Worm (Caenorhabditis elegans) whole organism, L2 larva: Measurements from ENCODE around the gene C33D9.13.
A peak's percentile ranks its signal among the peaks of the same experiment; 100 is the strongest.

Experiments used
- C34F6.9 ChIP-seq: fragments of 150-350 bp; optimal IDR thresholded peaks from 2 replicates; lab custom pipeline; 2014; ENCODE audit warnings: missing biosample characterization, missing genetic modification characterization
- F13H6.1 ChIP-seq: sonication (generic microtip); optimal IDR thresholded peaks from 2 replicates; lab custom pipeline; 2016; ENCODE audit warnings: missing genetic modification characterization, missing compliant biosample characterization
- R02D3.7 ChIP-seq: fragments of 150-350 bp; optimal IDR thresholded peaks from 2 replicates; lab custom pipeline; 2014; ENCODE audit warnings: missing biosample characterization, missing genetic modification characterization
- ZK546.5 ChIP-seq: sonication (generic microtip); optimal IDR thresholded peaks from 2 replicates; lab custom pipeline; 2017; ENCODE audit warnings: missing biosample characterization, missing genetic modification characterization
- aly-2 ChIP-seq: fragments of 150-350 bp; optimal IDR thresholded peaks from 2 replicates; lab custom pipeline; 2014; ENCODE audit warnings: missing biosample characterization, missing genetic modification characterization
- ama-1 ChIP-seq: fragments of 150-350 bp; optimal IDR thresholded peaks from 2 replicates; lab custom pipeline; 2018; ENCODE audit warnings: inconsistent platforms
- blmp-1 ChIP-seq: sonication (generic microtip); optimal IDR thresholded peaks from 2 replicates; lab custom pipeline; 2017; ENCODE audit warnings: missing genetic modification characterization, mild to moderate bottlenecking, missing compliant biosample characterization, antibody characterized with exemption, moderate library complexity; ENCODE audit not compliant: insufficient read depth
- ceh-82 ChIP-seq: fragments of 150-350 bp; optimal IDR thresholded peaks from 2 replicates; lab custom pipeline; 2014; ENCODE audit warnings: missing biosample characterization, missing genetic modification characterization
- crh-2 ChIP-seq: sonication (generic microtip); optimal IDR thresholded peaks from 2 replicates; lab custom pipeline; 2017; ENCODE audit warnings: missing biosample characterization, missing genetic modification characterization
- dmd-4 ChIP-seq: sonication (generic microtip); optimal IDR thresholded peaks from 2 replicates; lab custom pipeline; 2017; ENCODE audit warnings: missing biosample characterization, missing genetic modification characterization
- egl-27 ChIP-seq: sonication (generic microtip); optimal IDR thresholded peaks from 3 replicates; lab custom pipeline; 2017; ENCODE audit warnings: missing biosample characterization, missing genetic modification reagents, missing genetic modification characterization
- elt-1 ChIP-seq: fragments of 150-350 bp; optimal IDR thresholded peaks from 2 replicates; lab custom pipeline; 2014; ENCODE audit warnings: missing biosample characterization, missing genetic modification characterization
- elt-3 ChIP-seq: sonication (generic microtip); optimal IDR thresholded peaks from 2 replicates; lab custom pipeline; 2017; ENCODE audit warnings: missing biosample characterization, missing genetic modification characterization
- fos-1 ChIP-seq: fragments of 150-350 bp; optimal IDR thresholded peaks from 2 replicates; lab custom pipeline; 2014; ENCODE audit warnings: missing biosample characterization, missing genetic modification characterization
- gmeb-1 ChIP-seq: fragments of 150-350 bp; optimal IDR thresholded peaks from 2 replicates; lab custom pipeline; 2014; ENCODE audit warnings: missing biosample characterization, missing genetic modification characterization
- lin-11 ChIP-seq: fragments of 150-350 bp; sonication (generic microtip); optimal IDR thresholded peaks from 2 replicates; lab custom pipeline; 2014; ENCODE audit warnings: missing biosample characterization, missing genetic modification characterization, inconsistent platforms, mixed read lengths
- lin-13 ChIP-seq: fragments of 150-350 bp; optimal IDR thresholded peaks from 2 replicates; lab custom pipeline; 2014; ENCODE audit warnings: missing biosample characterization, missing genetic modification reagents, missing genetic modification characterization
- lin-39 ChIP-seq: fragments of 150-350 bp; optimal IDR thresholded peaks from 2 replicates; lab custom pipeline; 2014; ENCODE audit warnings: missing biosample characterization, missing genetic modification reagents, missing genetic modification characterization
- lsy-2 ChIP-seq, 2 experiments: fragments of 150-350 bp in 1 of 2; sonication (generic microtip) in 1 of 2; optimal IDR thresholded peaks; 2 replicates each; lab custom pipeline; 2014 to 2017; ENCODE audit warnings: missing biosample characterization in 2 of 2, missing genetic modification characterization in 2 of 2
- mab-5 ChIP-seq: fragments of 150-350 bp; optimal IDR thresholded peaks from 2 replicates; lab custom pipeline; 2014; ENCODE audit warnings: missing biosample characterization, missing genetic modification characterization
- mbf-1 ChIP-seq: sonication (generic microtip); optimal IDR thresholded peaks from 2 replicates; lab custom pipeline; 2017; ENCODE audit warnings: missing biosample characterization, missing genetic modification characterization
- mdl-1 ChIP-seq, 2 experiments: fragments of 150-350 bp in 1 of 2; sonication (generic microtip) in 1 of 2; optimal IDR thresholded peaks; 2 replicates each; lab custom pipeline; 2017; ENCODE audit warnings: missing biosample characterization in 2 of 2, missing genetic modification characterization in 2 of 2
- nhr-10 ChIP-seq: sonication (generic microtip); optimal IDR thresholded peaks from 2 replicates; lab custom pipeline; 2017; ENCODE audit warnings: missing biosample characterization, missing genetic modification characterization
- nhr-11 ChIP-seq: fragments of 150-350 bp; optimal IDR thresholded peaks from 2 replicates; lab custom pipeline; 2014; ENCODE audit warnings: missing biosample characterization, missing genetic modification characterization
- nhr-12 ChIP-seq: fragments of 150-350 bp; optimal IDR thresholded peaks from 2 replicates; lab custom pipeline; 2014; ENCODE audit warnings: missing biosample characterization, missing genetic modification characterization
- nhr-129 ChIP-seq: fragments of 150-350 bp; optimal IDR thresholded peaks from 2 replicates; lab custom pipeline; 2014; ENCODE audit warnings: missing biosample characterization, missing genetic modification characterization
- nhr-21 ChIP-seq: fragments of 150-350 bp; optimal IDR thresholded peaks from 2 replicates; lab custom pipeline; 2014; ENCODE audit warnings: missing biosample characterization, missing genetic modification characterization
- nhr-23 ChIP-seq: fragments of 150-350 bp; optimal IDR thresholded peaks from 2 replicates; lab custom pipeline; 2014; ENCODE audit warnings: missing biosample characterization, missing genetic modification reagents, missing genetic modification characterization
- nhr-237 ChIP-seq: fragments of 150-350 bp; optimal IDR thresholded peaks from 2 replicates; lab custom pipeline; 2014; ENCODE audit warnings: missing biosample characterization, missing genetic modification characterization
- nhr-25 ChIP-seq: fragments of 150-350 bp; sonication (generic microtip); optimal IDR thresholded peaks from 3 replicates; lab custom pipeline; 2014; ENCODE audit warnings: missing biosample characterization, missing genetic modification characterization
- nhr-6 ChIP-seq: fragments of 150-350 bp; optimal IDR thresholded peaks from 2 replicates; lab custom pipeline; 2014; ENCODE audit warnings: missing biosample characterization, missing genetic modification characterization
- nhr-77 ChIP-seq: fragments of 150-350 bp; optimal IDR thresholded peaks from 2 replicates; lab custom pipeline; 2014; ENCODE audit warnings: missing biosample characterization, missing genetic modification characterization
- peb-1 ChIP-seq: fragments of 150-350 bp; optimal IDR thresholded peaks from 2 replicates; lab custom pipeline; 2014; ENCODE audit warnings: missing biosample characterization, missing genetic modification characterization
- sem-4 ChIP-seq: fragments of 150-350 bp; optimal IDR thresholded peaks from 2 replicates; lab custom pipeline; 2014; ENCODE audit warnings: missing biosample characterization, missing genetic modification reagents, missing genetic modification characterization
- sma-3 ChIP-seq: sonication (generic microtip); optimal IDR thresholded peaks from 2 replicates; lab custom pipeline; 2016; ENCODE audit warnings: missing genetic modification reagents, missing genetic modification characterization, missing compliant biosample characterization
- sma-9 ChIP-seq, 2 experiments: fragments of 150-350 bp in 1 of 2; sonication (generic microtip) in 1 of 2; optimal IDR thresholded peaks; 2 replicates each; lab custom pipeline; 2014 to 2016; ENCODE audit warnings: missing genetic modification characterization in 2 of 2, mild to moderate bottlenecking in 1 of 2, missing biosample characterization in 1 of 2, missing compliant biosample characterization in 1 of 2, missing genetic modification reagents in 1 of 2, moderate library complexity in 1 of 2
- snpc-4 ChIP-seq: fragments of 150-350 bp; optimal IDR thresholded peaks from 2 replicates; lab custom pipeline; 2014; ENCODE audit warnings: missing biosample characterization, missing genetic modification characterization
- unc-55 ChIP-seq: fragments of 150-350 bp; sonication (generic microtip); optimal IDR thresholded peaks from 3 replicates; lab custom pipeline; 2014; ENCODE audit warnings: missing biosample characterization, missing genetic modification reagents, missing genetic modification characterization
- unc-62 ChIP-seq: fragments of 150-350 bp; optimal IDR thresholded peaks from 2 replicates; lab custom pipeline; 2014; ENCODE audit warnings: missing biosample characterization, missing genetic modification reagents, missing genetic modification characterization
- zag-1 ChIP-seq: fragments of 150-350 bp; optimal IDR thresholded peaks from 2 replicates; lab custom pipeline; 2014; ENCODE audit warnings: missing biosample characterization, missing genetic modification characterization
- ztf-1 ChIP-seq: fragments of 200-800 bp; sonication (Bioruptor generic); conservative IDR thresholded peaks from 2 replicates; pipeline ENCODE4 v1.3.6; 2022; ENCODE audit warnings: missing genetic modification characterization, missing compliant biosample characterization
- ztf-4 ChIP-seq: fragments of 150-350 bp; optimal IDR thresholded peaks from 2 replicates; lab custom pipeline; 2014; ENCODE audit warnings: missing biosample characterization, missing genetic modification characterization

Gene C33D9.13

ce11 chrIV:8807327-8807726, 22.2 kb upstream of the C33D9.13 start:
- no peak for TF ChIP-seq mdl-1 (tag; optimal IDR thresholded peaks at IDR 0.05; lab: Kevin White, UChicago)
- TF ChIP-seq fos-1 (tag; lab: Kevin White, UChicago): peak; percentile 78
- no peak for TF ChIP-seq unc-55 (GFP tag; lab: Kevin White, UChicago)
- TF ChIP-seq ceh-82 (tag; lab: Kevin White, UChicago): no peak
- no peak for TF ChIP-seq elt-3

- TF ChIP-seq ztf-4 (tag; lab: Kevin White, UChicago): no peak
- TF ChIP-seq gmeb-1 (tag; lab: Kevin White, UChicago): no peak
- TF ChIP-seq mbf-1 (tag; lab: Kevin White, UChicago): no peak
- no peak for TF ChIP-seq F13H6.1 (tag; lab: Kevin White, UChicago)
- TF ChIP-seq egl-27: no peak
- no peak for TF ChIP-seq nhr-25 (tag; lab: Kevin White, UChicago)
- TF ChIP-seq nhr-11 (tag; lab: Kevin White, UChicago): no peak
- TF ChIP-seq ZK546.5: no peak
- no peak for TF ChIP-seq peb-1 (tag; lab: Kevin White, UChicago)
- TF ChIP-seq nhr-6: no peak
- TF ChIP-seq ceh-82 (tag; lab: Kevin White, UChicago): no peak
These were observed 13.2 kb upstream of the C33D9.13 start, which contains the start of gene clec-182 for ce11 chrIV:8798255-8798654. Gene clec-182 (minus strand): TSS chrIV:8798355.

ce11 chrIV:8796246-8796645, 11.2 kb upstream of the C33D9.13 start:
- TF ChIP-seq ZK546.5 (no peak), lsy-2 (tag; optimal IDR thresholded peaks at IDR 0.05; lab: Kevin White, UChicago) (no peak), crh-2 (tag; lab: Kevin White, UChicago) (no peak), nhr-21 (tag; lab: Kevin White, UChicago) (no peak), nhr-23 (tag; lab: Kevin White, UChicago) (no peak), unc-55 (GFP tag; lab: Kevin White, UChicago) (peak; percentile 52), nhr-237 (tag; lab: Kevin White, UChicago) (no peak), blmp-1 (tag; lab: Kevin White, UChicago) (no peak), lin-39 (no peak), C34F6.9 (tag; lab: Kevin White, UChicago) (peak; percentile 60), mab-5 (tag; lab: Kevin White, UChicago) (no peak), peb-1 (tag; lab: Kevin White, UChicago) (no peak), nhr-129 (tag; lab: Kevin White, UChicago) (no peak), sma-9 (GFP tag; optimal IDR thresholded peaks at IDR 0.05; lab: Kevin White, UChicago) (peak; percentile 36), sma-9 (tag; optimal IDR thresholded peaks at IDR 0.05; lab: Kevin White, UChicago) (no peak), gmeb-1 (tag; lab: Kevin White, UChicago) (no peak), F13H6.1 (tag; lab: Kevin White, UChicago) (peak; percentile 9), nhr-10 (tag; lab: Kevin White, UChicago) (no peak), mdl-1 (tag; optimal IDR thresholded peaks at IDR 0.05; lab: Kevin White, UChicago) (peak in 1 of 2 experiments; percentile 31), zag-1 (peak; percentile 58), fos-1 (tag; lab: Kevin White, UChicago) (peak; percentile 9), snpc-4 (tag; lab: Kevin White, UChicago) (no peak)

- TF ChIP-seq nhr-6 (peak; percentile 70), elt-1 (tag; lab: Kevin White, UChicago) (no peak), F13H6.1 (tag; lab: Kevin White, UChicago) (peak; percentile 93), ztf-4 (tag; lab: Kevin White, UChicago) (peak; percentile 87), lin-13 (peak; percentile 67), nhr-11 (tag; lab: Kevin White, UChicago) (no peak), nhr-25 (tag; lab: Kevin White, UChicago) (peak; percentile 89), R02D3.7 (tag; lab: Kevin White, UChicago) (no peak), dmd-4 (tag; lab: Kevin White, UChicago) (no peak), gmeb-1 (tag; lab: Kevin White, UChicago) (peak; percentile 17), C34F6.9 (tag; lab: Kevin White, UChicago) (peak; percentile 82), lin-11 (peak; percentile 44), nhr-77 (no peak), ztf-1 (GFP tag; lab: Robert Waterston, UW) (no peak), nhr-237 (tag; lab: Kevin White, UChicago) (no peak), crh-2 (tag; lab: Kevin White, UChicago) (peak; percentile 89), zag-1 (peak; percentile 82), sma-9 (GFP tag; optimal IDR thresholded peaks at IDR 0.05; lab: Kevin White, UChicago) (peak; percentile 90), sma-9 (tag; optimal IDR thresholded peaks at IDR 0.05; lab: Kevin White, UChicago) (no peak), snpc-4 (tag; lab: Kevin White, UChicago) (peak; percentile 10), aly-2 (tag; lab: Kevin White, UChicago) (no peak), sem-4 (tag; lab: Kevin White, UChicago) (peak; percentile 87), sma-3 (GFP tag; lab: Kevin White, UChicago) (peak; percentile 77), unc-62 (GFP tag; lab: Kevin White, UChicago) (peak; percentile 45), nhr-10 (tag; lab: Kevin White, UChicago) (no peak), nhr-12 (tag; lab: Kevin White, UChicago) (no peak), ama-1 (lab: Kevin White, UChicago) (no peak), blmp-1 (tag; lab: Kevin White, UChicago) (peak; percentile 88), nhr-129 (tag; lab: Kevin White, UChicago) (peak; percentile 71), nhr-23 (tag; lab: Kevin White, UChicago) (no peak), ceh-82 (tag; lab: Kevin White, UChicago) (no peak)
These were observed 10.0 kb upstream of the C33D9.13 start for ce11 chrIV:8794895-8795665.
